Worm (Caenorhabditis elegans) whole organism, L2 larva: ENCODE measurements around the gene BE10.1.

Experiments used
- C34F6.9 ChIP-seq: fragments of 150-350 bp; optimal IDR thresholded peaks from 2 replicates; lab custom pipeline; 2014; ENCODE audit warnings: missing biosample characterization, missing genetic modification characterization
- R02D3.7 ChIP-seq: fragments of 150-350 bp; optimal IDR thresholded peaks from 2 replicates; lab custom pipeline; 2014; ENCODE audit warnings: missing biosample characterization, missing genetic modification characterization
- ZK546.5 ChIP-seq: sonication (generic microtip); optimal IDR thresholded peaks from 2 replicates; lab custom pipeline; 2017; ENCODE audit warnings: missing biosample characterization, missing genetic modification characterization
- alr-1 ChIP-seq: fragments of 150-350 bp; optimal IDR thresholded peaks from 2 replicates; lab custom pipeline; 2014; ENCODE audit warnings: missing biosample characterization, missing genetic modification characterization
- aly-2 ChIP-seq: fragments of 150-350 bp; optimal IDR thresholded peaks from 2 replicates; lab custom pipeline; 2014; ENCODE audit warnings: missing biosample characterization, missing genetic modification characterization
- ama-1 ChIP-seq: fragments of 150-350 bp; optimal IDR thresholded peaks from 2 replicates; lab custom pipeline; 2018; ENCODE audit warnings: inconsistent platforms
- blmp-1 ChIP-seq: sonication (generic microtip); optimal IDR thresholded peaks from 2 replicates; lab custom pipeline; 2017; ENCODE audit warnings: missing genetic modification characterization, mild to moderate bottlenecking, missing compliant biosample characterization, antibody characterized with exemption, moderate library complexity; ENCODE audit not compliant: insufficient read depth
- ceh-16 ChIP-seq: fragments of 150-350 bp; optimal IDR thresholded peaks from 2 replicates; lab custom pipeline; 2014; ENCODE audit warnings: missing biosample characterization, missing genetic modification characterization
- crh-2 ChIP-seq: sonication (generic microtip); optimal IDR thresholded peaks from 2 replicates; lab custom pipeline; 2017; ENCODE audit warnings: missing biosample characterization, missing genetic modification characterization
- fos-1 ChIP-seq: fragments of 150-350 bp; optimal IDR thresholded peaks from 2 replicates; lab custom pipeline; 2014; ENCODE audit warnings: missing biosample characterization, missing genetic modification characterization
- gmeb-1 ChIP-seq: fragments of 150-350 bp; optimal IDR thresholded peaks from 2 replicates; lab custom pipeline; 2014; ENCODE audit warnings: missing biosample characterization, missing genetic modification characterization
- lin-11 ChIP-seq: fragments of 150-350 bp; sonication (generic microtip); optimal IDR thresholded peaks from 2 replicates; lab custom pipeline; 2014; ENCODE audit warnings: missing biosample characterization, missing genetic modification characterization, inconsistent platforms, mixed read lengths
- lin-13 ChIP-seq: fragments of 150-350 bp; optimal IDR thresholded peaks from 2 replicates; lab custom pipeline; 2014; ENCODE audit warnings: missing biosample characterization, missing genetic modification reagents, missing genetic modification characterization
- lin-39 ChIP-seq: fragments of 150-350 bp; optimal IDR thresholded peaks from 2 replicates; lab custom pipeline; 2014; ENCODE audit warnings: missing biosample characterization, missing genetic modification reagents, missing genetic modification characterization
- lsy-2 ChIP-seq, 2 experiments: fragments of 150-350 bp in 1 of 2; sonication (generic microtip) in 1 of 2; optimal IDR thresholded peaks; 2 replicates each; lab custom pipeline; 2014 to 2017; ENCODE audit warnings: missing biosample characterization in 2 of 2, missing genetic modification characterization in 2 of 2
- mbf-1 ChIP-seq: sonication (generic microtip); optimal IDR thresholded peaks from 2 replicates; lab custom pipeline; 2017; ENCODE audit warnings: missing biosample characterization, missing genetic modification characterization
- mdl-1 ChIP-seq, 2 experiments: fragments of 150-350 bp in 1 of 2; sonication (generic microtip) in 1 of 2; optimal IDR thresholded peaks; 2 replicates each; lab custom pipeline; 2017; ENCODE audit warnings: missing biosample characterization in 2 of 2, missing genetic modification characterization in 2 of 2
- nhr-10 ChIP-seq: sonication (generic microtip); optimal IDR thresholded peaks from 2 replicates; lab custom pipeline; 2017; ENCODE audit warnings: missing biosample characterization, missing genetic modification characterization
- nhr-11 ChIP-seq: fragments of 150-350 bp; optimal IDR thresholded peaks from 2 replicates; lab custom pipeline; 2014; ENCODE audit warnings: missing biosample characterization, missing genetic modification characterization
- nhr-12 ChIP-seq: fragments of 150-350 bp; optimal IDR thresholded peaks from 2 replicates; lab custom pipeline; 2014; ENCODE audit warnings: missing biosample characterization, missing genetic modification characterization
- nhr-129 ChIP-seq: fragments of 150-350 bp; optimal IDR thresholded peaks from 2 replicates; lab custom pipeline; 2014; ENCODE audit warnings: missing biosample characterization, missing genetic modification characterization
- peb-1 ChIP-seq: fragments of 150-350 bp; optimal IDR thresholded peaks from 2 replicates; lab custom pipeline; 2014; ENCODE audit warnings: missing biosample characterization, missing genetic modification characterization
- sem-4 ChIP-seq: fragments of 150-350 bp; optimal IDR thresholded peaks from 2 replicates; lab custom pipeline; 2014; ENCODE audit warnings: missing biosample characterization, missing genetic modification reagents, missing genetic modification characterization
- sma-3 ChIP-seq: sonication (generic microtip); optimal IDR thresholded peaks from 2 replicates; lab custom pipeline; 2016; ENCODE audit warnings: missing genetic modification reagents, missing genetic modification characterization, missing compliant biosample characterization
- sma-9 ChIP-seq, 2 experiments: fragments of 150-350 bp in 1 of 2; sonication (generic microtip) in 1 of 2; optimal IDR thresholded peaks; 2 replicates each; lab custom pipeline; 2014 to 2016; ENCODE audit warnings: missing genetic modification characterization in 2 of 2, mild to moderate bottlenecking in 1 of 2, missing biosample characterization in 1 of 2, missing compliant biosample characterization in 1 of 2, missing genetic modification reagents in 1 of 2, moderate library complexity in 1 of 2
- snpc-4 ChIP-seq: fragments of 150-350 bp; optimal IDR thresholded peaks from 2 replicates; lab custom pipeline; 2014; ENCODE audit warnings: missing biosample characterization, missing genetic modification characterization
- unc-39 ChIP-seq: fragments of 150-350 bp; optimal IDR thresholded peaks from 2 replicates; lab custom pipeline; 2014; ENCODE audit warnings: missing biosample characterization, missing genetic modification characterization
- unc-55 ChIP-seq: fragments of 150-350 bp; sonication (generic microtip); optimal IDR thresholded peaks from 3 replicates; lab custom pipeline; 2014; ENCODE audit warnings: missing biosample characterization, missing genetic modification reagents, missing genetic modification characterization
- ztf-1 ChIP-seq: fragments of 200-800 bp; sonication (Bioruptor generic); conservative IDR thresholded peaks from 2 replicates; pipeline ENCODE4 v1.3.6; 2022; ENCODE audit warnings: missing genetic modification characterization, missing compliant biosample characterization
- ztf-4 ChIP-seq: fragments of 150-350 bp; optimal IDR thresholded peaks from 2 replicates; lab custom pipeline; 2014; ENCODE audit warnings: missing biosample characterization, missing genetic modification characterization

The BE10.1 gene

ce11 chrIII:12833079-12833478 is 43.8 kb upstream of the BE10.1 start:
- TF ChIP-seq snpc-4 (tag; lab: Kevin White, UChicago) (no peak), lin-11 (tag; lab: Kevin White, UChicago) (no peak), fos-1 (peak; percentile 28), ama-1 (lab: Kevin White, UChicago) (no peak), nhr-11 (tag; lab: Kevin White, UChicago) (no peak), sem-4 (tag; lab: Kevin White, UChicago) (no peak), ZK546.5 (tag; lab: Kevin White, UChicago) (no peak), lin-39 (tag; lab: Kevin White, UChicago) (no peak), unc-55 (GFP tag; lab: Kevin White, UChicago) (no peak), mbf-1 (tag; lab: Kevin White, UChicago) (no peak), nhr-129 (tag; lab: Kevin White, UChicago) (no peak), ztf-4 (tag; lab: Kevin White, UChicago) (no peak), R02D3.7 (tag; lab: Kevin White, UChicago) (no peak), unc-39 (no peak), sma-9 (GFP tag; optimal IDR thresholded peaks at IDR 0.05; lab: Kevin White, UChicago) (peak; percentile 65), sma-9 (tag; optimal IDR thresholded peaks at IDR 0.05; lab: Kevin White, UChicago) (no peak)
- TF ChIP-seq, all 48 proteins: peak for 2

ce11 chrIII:12831696-12832095 is 42.4 kb upstream of the BE10.1 start:
- TF ChIP-seq lsy-2 (tag; optimal IDR thresholded peaks at IDR 0.05; lab: Kevin White, UChicago), result no peak
- peak; percentile 39 for TF ChIP-seq fos-1
- peak; percentile 39 for TF ChIP-seq sma-9 (GFP tag; optimal IDR thresholded peaks at IDR 0.05; lab: Kevin White, UChicago)
- TF ChIP-seq sma-9 (tag; optimal IDR thresholded peaks at IDR 0.05; lab: Kevin White, UChicago), result no peak

- TF ChIP-seq aly-2 (tag; lab: Kevin White, UChicago) (no peak), nhr-10 (tag; lab: Kevin White, UChicago) (no peak), sma-9 (GFP tag; optimal IDR thresholded peaks at IDR 0.05; lab: Kevin White, UChicago) (no peak), sma-9 (tag; optimal IDR thresholded peaks at IDR 0.05; lab: Kevin White, UChicago) (no peak), alr-1 (tag; lab: Kevin White, UChicago) (no peak), ztf-1 (GFP tag; lab: Robert Waterston, UW) (no peak), mdl-1 (tag; optimal IDR thresholded peaks at IDR 0.05; lab: Kevin White, UChicago) (no peak), nhr-11 (tag; lab: Kevin White, UChicago) (no peak), fos-1 (no peak), nhr-12 (tag; lab: Kevin White, UChicago) (no peak), crh-2 (tag; lab: Kevin White, UChicago) (no peak)
Observed at ce11 chrIII:12829068-12829467, 39.7 kb upstream of the BE10.1 start, which contains the start of gene Y37D8A.3. Y37D8A.3 (plus strand) TSS chrIII:12829368.

- no peak for TF ChIP-seq ZK546.5 (tag; lab: Kevin White, UChicago)
- no peak for TF ChIP-seq nhr-12 (tag; lab: Kevin White, UChicago)
- TF ChIP-seq C34F6.9 (tag; lab: Kevin White, UChicago), result no peak
- no peak for TF ChIP-seq crh-2 (tag; lab: Kevin White, UChicago)
- TF ChIP-seq gmeb-1 (tag; lab: Kevin White, UChicago), result no peak
- TF ChIP-seq ceh-16 (tag; lab: Kevin White, UChicago), result no peak
Observed at ce11 chrIII:12822608-12823261, 33.4 kb upstream of the BE10.1 start.

- TF ChIP-seq peb-1 (tag; lab: Kevin White, UChicago) (no peak), lsy-2 (tag; optimal IDR thresholded peaks at IDR 0.05; lab: Kevin White, UChicago) (peak in 1 of 2 experiments; percentile 47), unc-55 (GFP tag; lab: Kevin White, UChicago) (peak; percentile 46), mbf-1 (tag; lab: Kevin White, UChicago) (no peak), sma-3 (no peak), lin-13 (GFP tag; lab: Kevin White, UChicago) (peak; percentile 3), blmp-1 (tag; lab: Kevin White, UChicago) (no peak)
Observed at ce11 chrIII:12821331-12821730, 32.0 kb upstream of the BE10.1 start.
